Fruit fly (Drosophila melanogaster): ENCODE data around the gene eIF4E3.
A peak's percentile ranks its signal among the peaks of the same experiment; 100 is the strongest.

Gene eIF4E3

DNA sequence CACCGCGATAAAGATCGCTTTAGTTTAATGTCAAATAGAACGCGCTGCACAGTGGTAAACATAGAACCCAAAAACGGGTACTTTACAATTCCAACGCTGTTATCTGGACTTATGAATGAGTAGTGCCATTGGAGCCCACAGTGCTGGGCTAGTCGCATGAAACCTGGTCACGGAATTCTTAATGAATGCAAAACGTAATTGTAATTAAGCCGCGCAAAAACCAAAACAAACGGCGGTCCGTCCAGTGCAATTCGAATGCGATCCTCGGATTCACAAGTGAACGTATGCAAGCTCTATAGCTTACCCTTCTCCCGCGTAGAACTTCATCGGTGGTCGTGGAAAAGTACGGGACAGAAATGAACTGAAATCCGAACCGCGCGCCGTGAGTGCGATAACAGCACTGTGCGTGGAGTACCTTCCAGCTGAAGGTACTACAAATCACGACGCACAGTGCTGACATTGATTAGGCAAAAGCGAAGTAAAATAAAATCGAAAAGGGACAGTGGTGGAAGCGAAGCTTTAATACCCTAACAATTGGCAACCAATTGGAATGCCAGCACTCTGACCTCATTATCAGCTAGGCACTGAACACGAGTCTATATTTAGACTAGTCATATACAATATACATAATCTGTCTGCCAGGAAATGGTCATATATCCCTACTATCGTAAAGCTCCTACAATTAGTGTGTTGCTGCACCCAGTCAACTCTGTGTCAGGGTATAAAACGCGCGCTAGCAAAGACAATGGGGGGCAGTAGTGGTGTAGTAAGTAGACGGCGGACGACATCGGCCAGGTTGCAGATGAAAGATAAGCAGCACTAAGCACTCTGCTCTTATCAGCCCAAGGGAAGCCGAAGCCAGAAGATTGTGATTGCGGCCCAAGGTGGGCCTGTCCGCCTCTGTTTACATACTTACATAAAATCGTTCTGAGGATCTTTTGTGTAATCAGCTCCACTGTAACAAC is 43.5 kb upstream of the eIF4E3 start (continued):
- peak; percentile 42 for TF ChIP-seq CG10979 (tag; optimal IDR thresholded peaks at IDR 0.05)
- peak; percentile 19 for TF ChIP-seq scrt (GFP tag; optimal IDR thresholded peaks at IDR 0.05)
- TF ChIP-seq Nf-YA (GFP tag; IDR thresholded peaks at IDR 0.05) = no peak
- 0 out of 2 replicates have a peak, but pooled peaks have one; percentile 25 for TF ChIP-seq ham (GFP tag; IDR thresholded peaks at IDR 0.05)
- TF ChIP-seq Side (GFP tag; optimal IDR thresholded peaks at IDR 0.05) = peak; percentile 65
- TF ChIP-seq HHEX (GFP tag; optimal IDR thresholded peaks at IDR 0.05) = peak; percentile 20
- TF ChIP-seq CoRest (tag; optimal IDR thresholded peaks at IDR 0.05) = peak; percentile 59
- TF ChIP-seq CG13296 (GFP tag; optimal IDR thresholded peaks at IDR 0.05) = peak; percentile 58
- no peak for TF ChIP-seq Sin3A (optimal IDR thresholded peaks at IDR 0.05)
- peak; percentile 33 for TF ChIP-seq CG4820 (GFP tag; optimal IDR thresholded peaks at IDR 0.05)
- TF ChIP-seq CG4360 (GFP tag; IDR thresholded peaks at IDR 0.05) = no peak
- TF ChIP-seq CG10431 (GFP tag; optimal IDR thresholded peaks at IDR 0.05) = no peak
- peak; percentile 58 for TF ChIP-seq CG7839 (tag; optimal IDR thresholded peaks at IDR 0.05)
- TF ChIP-seq chif (GFP tag; optimal IDR thresholded peaks at IDR 0.05) = peak in 1 of 2 experiments; percentile 49
- peak; percentile 12 for TF ChIP-seq CG5180 (GFP tag; optimal IDR thresholded peaks at IDR 0.05)
- peak; percentile 23 for TF ChIP-seq BtbVII (GFP tag; optimal IDR thresholded peaks at IDR 0.05)
- no peak for TF ChIP-seq wor (GFP tag; IDR thresholded peaks at IDR 0.05)
- no peak for TF ChIP-seq ttk (GFP tag; IDR thresholded peaks at IDR 0.05)
- no peak for TF ChIP-seq CG7963 (GFP tag; IDR thresholded peaks at IDR 0.05; ENCODE audit: partially characterized antibody)
- TF ChIP-seq Meics (GFP tag; optimal IDR thresholded peaks at IDR 0.05) = no peak
- TF ChIP-seq Elba2 (GFP tag; optimal IDR thresholded peaks at IDR 0.05) = peak; percentile 67
- TF ChIP-seq CG3726 (GFP tag; IDR thresholded peaks at IDR 0.05) = no peak
- no peak for TF ChIP-seq CG4328 (GFP tag; optimal IDR thresholded peaks at IDR 0.05)
- TF ChIP-seq CG30403 (GFP tag; optimal IDR thresholded peaks at IDR 0.05) = peak; percentile 58
- TF ChIP-seq Sox100B (GFP tag; optimal IDR thresholded peaks at IDR 0.05) = peak; percentile 6
- no peak for TF ChIP-seq CG8765 (GFP tag; IDR thresholded peaks at IDR 0.05)
- no peak for TF ChIP-seq cato (GFP tag; optimal IDR thresholded peaks at IDR 0.05; ENCODE audit: borderline replicate concordance)
- no peak for TF ChIP-seq NC2β (GFP tag; optimal IDR thresholded peaks at IDR 0.05)
- TF ChIP-seq CG4854 (GFP tag; optimal IDR thresholded peaks at IDR 0.05) = no peak
- no peak for TF ChIP-seq CG15073 (GFP tag; optimal IDR thresholded peaks at IDR 0.05)
- TF ChIP-seq Eip74EF (GFP tag; optimal IDR thresholded peaks at IDR 0.05) = peak in 1 of 2 experiments; percentile 27
- 0 out of 2 replicates have a peak, but pooled peaks have one; percentile 16 for TF ChIP-seq CG31224 (GFP tag; IDR thresholded peaks at IDR 0.05)
- peak; percentile 63 for TF ChIP-seq Mes4 (GFP tag; optimal IDR thresholded peaks at IDR 0.05)
- no peak for TF ChIP-seq CG16813 (GFP tag; IDR thresholded peaks at IDR 0.05; ENCODE audit: partially characterized antibody)
- TF ChIP-seq org-1 (GFP tag; optimal IDR thresholded peaks at IDR 0.05) = no peak
- no peak for TF ChIP-seq emc (GFP tag; optimal IDR thresholded peaks at IDR 0.05)
- peak; percentile 36 for TF ChIP-seq grau (tag; optimal IDR thresholded peaks at IDR 0.05)
- TF ChIP-seq unc-4 (GFP tag; IDR thresholded peaks at IDR 0.05; ENCODE audit: partially characterized antibody) = no peak
- peak; percentile 26 for TF ChIP-seq Ssrp (tag; optimal IDR thresholded peaks at IDR 0.05)
- peak; percentile 24 for TF ChIP-seq Max (GFP tag; optimal IDR thresholded peaks at IDR 0.05)
- TF ChIP-seq Hsf (GFP tag; optimal IDR thresholded peaks at IDR 0.05) = peak; percentile 57
- peak; percentile 26 for TF ChIP-seq CG12942 (GFP tag; optimal IDR thresholded peaks at IDR 0.05)
- peak; percentile 38 to 48 for TF ChIP-seq dpn (GFP tag; optimal IDR thresholded peaks at IDR 0.05)
- peak; percentile 93 for TF ChIP-seq mirr (GFP tag; optimal IDR thresholded peaks at IDR 0.05)
- TF ChIP-seq CG7786 (GFP tag; optimal IDR thresholded peaks at IDR 0.05) = peak; percentile 67
- peak; percentile 32 for TF ChIP-seq CG17829 (tag; optimal IDR thresholded peaks at IDR 0.05)
- 0 out of 2 replicates have a peak, but pooled peaks have one; percentile 13 for TF ChIP-seq klu (GFP tag; IDR thresholded peaks at IDR 0.05)
- no peak for TF ChIP-seq CG17912 (GFP tag; optimal IDR thresholded peaks at IDR 0.05)
